Worm (Caenorhabditis elegans) whole organism, young adult: ENCODE results near the gene M04C3.5.

Source experiments
- B0261.1 ChIP-seq: sonication (generic microtip); optimal IDR thresholded peaks from 2 replicates; lab custom pipeline; 2016; ENCODE audit warnings: mild to moderate bottlenecking, missing genetic modification characterization, moderate library complexity, missing compliant biosample characterization
- B0336.3 ChIP-seq: fragments of 200-800 bp; sonication (Bioruptor generic); IDR thresholded peaks from 2 replicates; pipeline ENCODE4 v1.3.6; 2022; ENCODE audit warnings: missing genetic modification characterization, missing compliant biosample characterization
- C17E4.6 ChIP-seq: fragments of 200-800 bp; sonication (Bioruptor generic); IDR thresholded peaks from 2 replicates; pipeline ENCODE4 v1.3.6; 2022; ENCODE audit warnings: missing genetic modification reagents, missing genetic modification characterization, missing compliant biosample characterization
- F10E7.11 ChIP-seq: sonication (generic microtip); optimal IDR thresholded peaks from 2 replicates; lab custom pipeline; 2017; ENCODE audit warnings: mild to moderate bottlenecking, missing genetic modification characterization, moderate library complexity, missing compliant biosample characterization
- F23B12.7 ChIP-seq: sonication (generic microtip); optimal IDR thresholded peaks from 2 replicates; lab custom pipeline; 2017; ENCODE audit warnings: missing genetic modification characterization, mild to moderate bottlenecking, missing compliant biosample characterization, antibody characterized with exemption, moderate library complexity; ENCODE audit not compliant: insufficient read depth
- F52B5.7 ChIP-seq: sonication (generic microtip); optimal IDR thresholded peaks from 2 replicates; lab custom pipeline; 2016; ENCODE audit warnings: mild to moderate bottlenecking, missing genetic modification characterization, missing compliant biosample characterization
- T07F8.4 ChIP-seq: sonication (generic microtip); optimal IDR thresholded peaks from 2 replicates; lab custom pipeline; 2016; ENCODE audit warnings: mild to moderate bottlenecking, missing genetic modification characterization, moderate library complexity, missing compliant biosample characterization
- T26A5.8 ChIP-seq: sonication (generic microtip); optimal IDR thresholded peaks from 2 replicates; lab custom pipeline; 2016; ENCODE audit warnings: missing genetic modification characterization, missing compliant biosample characterization
- Y53G8AR.9 ChIP-seq: fragments of 200-800 bp; sonication (Bioruptor generic); conservative IDR thresholded peaks from 2 replicates; pipeline ENCODE4 v1.3.6; 2022; ENCODE audit warnings: missing genetic modification reagents, missing genetic modification characterization, missing compliant biosample characterization
- Y95B8A.8 ChIP-seq: fragments of 200-800 bp; sonication (Bioruptor generic); IDR thresholded peaks from 2 replicates; pipeline ENCODE4 v1.3.6; 2022; ENCODE audit warnings: missing genetic modification reagents, missing genetic modification characterization, missing compliant biosample characterization
- ZK185.1 ChIP-seq: sonication (generic microtip); optimal IDR thresholded peaks from 2 replicates; lab custom pipeline; 2016; ENCODE audit warnings: mild to moderate bottlenecking, missing genetic modification characterization, missing compliant biosample characterization; ENCODE audit not compliant: poor library complexity, severe bottlenecking
- aptf-3 ChIP-seq: fragments of 200-800 bp; sonication (Bioruptor generic); IDR thresholded peaks from 2 replicates; pipeline ENCODE4 v1.3.6; 2022; ENCODE audit warnings: missing genetic modification characterization, missing compliant biosample characterization
- atf-7 ChIP-seq: sonication (generic microtip); optimal IDR thresholded peaks from 2 replicates; lab custom pipeline; 2017; ENCODE audit warnings: mild to moderate bottlenecking, missing genetic modification characterization, missing compliant biosample characterization
- attf-6 ChIP-seq: fragments of 200-800 bp; sonication (Bioruptor generic); IDR thresholded peaks from 2 replicates; pipeline ENCODE4 v1.3.6; 2022; ENCODE audit warnings: missing genetic modification reagents, missing genetic modification characterization, missing compliant biosample characterization
- bed-2 ChIP-seq: fragments of 200-800 bp; sonication (Bioruptor generic); IDR thresholded peaks from 2 replicates; pipeline ENCODE4 v1.3.6; 2022; ENCODE audit warnings: missing genetic modification reagents, missing genetic modification characterization, missing compliant biosample characterization
- ceh-40 ChIP-seq: fragments of 200-800 bp; sonication (Bioruptor generic); IDR thresholded peaks from 2 replicates; pipeline ENCODE4 v1.3.6; 2022; ENCODE audit warnings: missing genetic modification characterization, missing compliant biosample characterization
- chd-7 ChIP-seq: sonication (generic microtip); optimal IDR thresholded peaks from 2 replicates; lab custom pipeline; 2016; ENCODE audit warnings: mild to moderate bottlenecking, missing genetic modification characterization, moderate library complexity, missing compliant biosample characterization
- dpff-1 ChIP-seq: sonication (generic microtip); optimal IDR thresholded peaks from 2 replicates; lab custom pipeline; 2017; ENCODE audit warnings: mild to moderate bottlenecking, missing genetic modification characterization, missing compliant biosample characterization
- egrh-3 ChIP-seq: fragments of 200-800 bp; sonication (Bioruptor generic); IDR thresholded peaks from 2 replicates; pipeline ENCODE4 v1.3.6; 2022; ENCODE audit warnings: missing genetic modification reagents, missing genetic modification characterization, missing compliant biosample characterization
- ets-4 ChIP-seq: fragments of 200-800 bp; sonication (Bioruptor generic); optimal IDR thresholded peaks from 2 replicates; lab custom pipeline; 2018; ENCODE audit warnings: mild to moderate bottlenecking, missing genetic modification characterization, missing compliant biosample characterization
- hlh-12 ChIP-seq: sonication (generic microtip); optimal IDR thresholded peaks from 2 replicates; lab custom pipeline; 2016; ENCODE audit warnings: missing genetic modification characterization, missing compliant biosample characterization
- hmg-1.2 ChIP-seq: fragments of 200-800 bp; sonication (Bioruptor generic); IDR thresholded peaks from 2 replicates; pipeline ENCODE4 v1.3.6; 2022; ENCODE audit warnings: missing genetic modification reagents, missing genetic modification characterization, missing compliant biosample characterization
- hmg-20 ChIP-seq: fragments of 200-800 bp; sonication (Bioruptor generic); IDR thresholded peaks from 2 replicates; pipeline ENCODE4 v1.3.6; 2022; ENCODE audit warnings: missing genetic modification reagents, missing genetic modification characterization, missing compliant biosample characterization
- hsf-1 ChIP-seq: fragments of 200-800 bp; sonication (Bioruptor generic); IDR thresholded peaks from 2 replicates; pipeline ENCODE4 v1.3.6; 2022; ENCODE audit warnings: missing genetic modification reagents, missing genetic modification characterization, missing compliant biosample characterization
- let-607 ChIP-seq, 2 experiments: fragments of 200-800 bp in 1 of 2; sonication (Bioruptor generic) in 1 of 2; sonication (generic microtip) in 1 of 2; optimal IDR thresholded peaks; 2 replicates each; lab custom pipeline; 2016 to 2018; ENCODE audit warnings: mild to moderate bottlenecking in 2 of 2, missing compliant biosample characterization in 2 of 2, missing genetic modification characterization in 2 of 2, moderate library complexity in 2 of 2, missing genotype in 1 of 2
- lin-26 ChIP-seq: fragments of 200-800 bp; sonication (Bioruptor generic); IDR thresholded peaks from 2 replicates; pipeline ENCODE4 v1.3.6; 2022; ENCODE audit warnings: missing genetic modification reagents, missing genetic modification characterization, missing compliant biosample characterization
- madf-10 ChIP-seq: sonication (generic microtip); optimal IDR thresholded peaks from 2 replicates; lab custom pipeline; 2016; ENCODE audit warnings: mild to moderate bottlenecking, missing genetic modification characterization, missing compliant biosample characterization
- mes-4 ChIP-seq: sonication (generic microtip); optimal IDR thresholded peaks from 2 replicates; lab custom pipeline; 2016; ENCODE audit warnings: missing genotype, missing genetic modification characterization, missing compliant biosample characterization
- mxl-1 ChIP-seq: sonication (generic microtip); optimal IDR thresholded peaks from 2 replicates; lab custom pipeline; 2016; ENCODE audit warnings: missing genetic modification characterization, missing compliant biosample characterization
- nfya-2 ChIP-seq: fragments of 200-800 bp; sonication (Bioruptor generic); IDR thresholded peaks from 2 replicates; pipeline ENCODE4 v1.3.6; 2022; ENCODE audit warnings: missing genetic modification reagents, missing genetic modification characterization, missing compliant biosample characterization
- nhr-179 ChIP-seq: sonication (generic microtip); optimal IDR thresholded peaks from 2 replicates; lab custom pipeline; 2016; ENCODE audit warnings: mild to moderate bottlenecking, missing genetic modification characterization, missing compliant biosample characterization
- pbrm-1 ChIP-seq: fragments of 200-800 bp; sonication (Bioruptor generic); IDR thresholded peaks from 2 replicates; pipeline ENCODE4 v1.3.6; 2022; ENCODE audit warnings: missing genetic modification reagents, missing genetic modification characterization, missing compliant biosample characterization
- rpc-1 ChIP-seq, 2 experiments: fragments of 150-350 bp in 1 of 2; sonication (generic microtip) in 1 of 2; optimal IDR thresholded peaks; 2 replicates each; lab custom pipeline; 2014 to 2018; ENCODE audit warnings: missing biosample characterization in 1 of 2, missing genetic modification characterization in 1 of 2, missing genetic modification reagents in 1 of 2, missing genotype in 1 of 2
- snpc-1.3 ChIP-seq: sonication (generic microtip); optimal IDR thresholded peaks from 2 replicates; lab custom pipeline; 2017; ENCODE audit warnings: missing genetic modification characterization, mild to moderate bottlenecking, missing compliant biosample characterization, antibody characterized with exemption, moderate library complexity, missing genotype, missing genetic modification reagents; ENCODE audit not compliant: insufficient read depth
- snpc-3.4 ChIP-seq: sonication (generic microtip); optimal IDR thresholded peaks from 2 replicates; lab custom pipeline; 2017; ENCODE audit warnings: missing genetic modification characterization, mild to moderate bottlenecking, missing compliant biosample characterization, antibody characterized with exemption, moderate library complexity, missing genotype, missing genetic modification reagents
- tbp1 ChIP-seq: fragments of 200-800 bp; sonication (Bioruptor generic); optimal IDR thresholded peaks from 2 replicates; lab custom pipeline; 2018; ENCODE audit warnings: mild to moderate bottlenecking, missing genetic modification characterization, missing compliant biosample characterization
- zfh-2 ChIP-seq: fragments of 200-800 bp; sonication (Bioruptor generic); conservative IDR thresholded peaks from 2 replicates; pipeline ENCODE4 v1.3.6; 2022; ENCODE audit warnings: missing genetic modification reagents, missing genetic modification characterization, missing compliant biosample characterization
- ztf-25 ChIP-seq: fragments of 200-800 bp; sonication (Bioruptor generic); IDR thresholded peaks from 2 replicates; pipeline ENCODE4 v1.3.6; 2022; ENCODE audit warnings: missing genetic modification reagents, missing genetic modification characterization, missing compliant biosample characterization
- ztf-6 ChIP-seq: fragments of 200-800 bp; sonication (Bioruptor generic); IDR thresholded peaks from 2 replicates; pipeline ENCODE4 v1.3.6; 2022; ENCODE audit warnings: missing genetic modification reagents, missing genetic modification characterization, missing compliant biosample characterization

Gene M04C3.5

DNA sequence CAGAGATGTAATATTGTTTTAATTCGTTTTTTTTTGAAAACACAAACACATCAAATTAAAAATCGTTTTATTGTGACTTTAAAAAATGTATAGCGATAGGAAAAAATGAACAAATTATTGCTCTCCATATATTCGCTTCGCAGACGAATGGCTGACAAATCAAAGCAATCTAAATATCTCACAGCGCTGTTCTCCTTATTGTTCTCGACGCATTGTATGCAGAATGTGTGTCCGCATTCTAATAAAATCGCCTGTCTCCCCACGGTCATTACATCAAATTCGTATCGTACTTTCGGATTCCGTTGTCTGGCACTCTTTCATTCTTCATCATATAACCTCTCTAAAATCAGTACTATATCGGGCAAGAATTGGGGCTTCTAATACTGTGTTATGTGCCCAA, 28.3 kb downstream of the M04C3.5 start, which contains the start of gene Y43F8B.9:
Y43F8B.9 (plus strand) TSS at position 301 of the 400 bp plus-strand sequence.
- TF ChIP-seq C17E4.6 (GFP tag; lab: Robert Waterston, UW) (no peak), F52B5.7 (tag; lab: Kevin White, UChicago) (no peak), mes-4 (no peak), T26A5.8 (tag; lab: Kevin White, UChicago) (no peak), ZK185.1 (tag; lab: Kevin White, UChicago) (no peak)

DNA sequence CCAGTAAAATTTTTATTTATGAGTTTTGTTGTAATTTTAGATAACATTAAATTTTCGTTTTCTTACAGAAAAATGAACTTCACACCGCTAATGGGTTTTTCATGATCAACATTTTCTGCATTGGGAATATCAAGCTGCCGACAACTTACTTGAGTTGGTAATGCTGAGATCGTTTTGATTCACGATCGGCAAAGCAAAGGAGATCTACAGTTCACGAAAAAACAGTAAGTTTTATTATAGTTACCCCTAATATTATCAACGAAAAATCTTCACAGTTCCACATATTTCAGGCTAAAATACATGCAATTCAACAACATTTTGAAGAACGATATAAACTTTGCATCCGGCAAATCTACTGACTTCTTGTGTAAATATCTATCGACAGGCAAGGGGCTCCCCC, 33.0 kb downstream of the M04C3.5 start, which contains the start of gene Y43F8B.22:
Y43F8B.22 (plus strand) TSS at position 301 of the 400 bp plus-strand sequence.
- no peak for TF ChIP-seq Y95B8A.8 (GFP tag; lab: Robert Waterston, UW)
- TF ChIP-seq Y53G8AR.9 (GFP tag; lab: Robert Waterston, UW), result no peak
- no peak for TF ChIP-seq ets-4 (GFP tag; lab: Kevin White, UChicago)
- no peak for TF ChIP-seq hlh-12 (tag; lab: Kevin White, UChicago)
- TF ChIP-seq dpff-1 (tag; lab: Kevin White, UChicago), result no peak
- no peak for TF ChIP-seq pbrm-1 (GFP tag; lab: Robert Waterston, UW)
- TF ChIP-seq T07F8.4, result no peak
- TF ChIP-seq F10E7.11 (tag; lab: Kevin White, UChicago), result no peak
- no peak for TF ChIP-seq hmg-20
- no peak for TF ChIP-seq egrh-3

DNA sequence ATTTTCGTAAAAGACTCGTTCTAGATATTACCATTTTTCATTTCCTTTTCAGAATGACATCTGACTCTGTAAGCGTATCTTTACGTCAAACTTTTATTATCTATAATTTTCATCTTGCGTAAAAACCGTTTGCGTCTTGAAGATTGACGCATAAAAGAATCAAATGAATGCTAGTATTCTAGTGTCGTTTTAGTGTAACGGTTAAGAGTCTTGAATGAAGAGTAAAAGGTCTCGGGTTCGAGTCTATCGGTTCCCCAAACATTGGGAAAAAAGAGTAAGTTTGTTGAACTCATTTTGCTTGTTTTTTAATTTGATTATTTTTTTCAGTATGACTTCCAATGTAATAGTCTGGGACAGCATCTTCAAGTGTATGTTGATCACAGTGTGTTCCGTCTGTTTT, 35.0 kb downstream of the M04C3.5 start, which contains the start of gene Y43F8B.17:
Y43F8B.17 (plus strand) TSS at position 215 of the 400 bp plus-strand sequence.
- no peak for TF ChIP-seq aptf-3 (GFP tag; lab: Robert Waterston, UW)
- peak; percentile 62 for TF ChIP-seq B0261.1
- no peak for TF ChIP-seq mxl-1 (tag; lab: Kevin White, UChicago)
- peak; percentile 51 for TF ChIP-seq rpc-1 (optimal IDR thresholded peaks at IDR 0.05; lab: Kevin White, UChicago)
- peak; percentile 71 for TF ChIP-seq rpc-1 (tag; optimal IDR thresholded peaks at IDR 0.05; lab: Kevin White, UChicago)
- no peak for TF ChIP-seq snpc-3.4 (tag; lab: Kevin White, UChicago)
- no peak for TF ChIP-seq nhr-179 (tag; lab: Kevin White, UChicago)
- TF ChIP-seq atf-7, result no peak
- TF ChIP-seq hmg-20, result no peak
- peak; percentile 84 for TF ChIP-seq tbp1 (GFP tag; lab: Kevin White, UChicago)
- no peak for TF ChIP-seq F23B12.7
- TF ChIP-seq mes-4, result no peak
- TF ChIP-seq, all 124 proteins: peak for 3

DNA sequence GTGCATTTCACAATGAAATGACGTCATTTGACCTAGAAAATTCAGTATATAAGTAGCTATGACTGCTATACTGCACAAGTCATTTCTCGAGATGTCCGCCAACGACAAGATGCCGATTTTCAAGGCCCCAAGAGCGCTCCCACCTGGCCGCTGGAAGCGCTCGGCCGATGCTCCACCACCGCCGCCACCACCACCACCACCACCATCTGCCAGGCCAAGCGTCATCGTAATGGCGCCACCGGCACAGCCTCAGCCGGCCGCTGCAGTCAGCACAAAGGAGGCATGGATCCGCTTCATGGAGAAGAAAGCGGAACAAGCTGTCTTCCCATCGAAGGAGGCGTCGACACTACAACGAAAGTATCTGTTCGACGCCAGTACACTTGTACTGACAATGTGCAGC, 35.7 kb downstream of the M04C3.5 start, which contains the start of gene Y43F8B.28:
Y43F8B.28 (plus strand) TSS at position 59 of the 400 bp plus-strand sequence.
- TF ChIP-seq ztf-25 (GFP tag; lab: Robert Waterston, UW), result no peak
- no peak for TF ChIP-seq snpc-1.3 (tag; lab: Kevin White, UChicago)
- no peak for TF ChIP-seq ceh-40 (GFP tag; lab: Robert Waterston, UW)
- TF ChIP-seq egrh-3, result peak; percentile 88
- TF ChIP-seq lin-26 (GFP tag; lab: Robert Waterston, UW), result 0 out of 2 replicates have a peak, but pooled peaks have one; percentile 10
- peak; percentile 87 for TF ChIP-seq zfh-2 (GFP tag; lab: Robert Waterston, UW)
- TF ChIP-seq bed-2 (GFP tag; lab: Robert Waterston, UW), result no peak

DNA sequence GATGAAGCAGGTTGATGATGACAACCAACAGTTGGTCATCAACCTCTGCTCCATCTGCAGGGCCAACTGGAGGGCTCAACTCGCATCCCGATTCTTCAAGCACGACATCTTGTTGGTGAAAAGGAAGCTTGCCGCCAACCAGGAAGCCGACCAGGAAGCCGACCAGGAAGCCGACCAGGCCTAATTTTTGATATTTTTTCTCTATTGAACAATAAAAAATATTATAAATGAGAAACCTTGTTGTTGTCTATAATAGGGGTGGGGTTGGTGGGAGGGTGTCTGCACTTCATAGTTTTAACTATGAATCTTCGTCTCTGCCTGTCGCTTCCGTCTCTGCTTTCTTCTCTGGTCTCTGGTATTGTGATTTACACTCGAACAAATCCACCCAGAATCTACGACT, 36.2 kb downstream of the M04C3.5 start, which contains the start of gene Y43F8B.18:
Y43F8B.18 (plus strand) TSS at position 301 of the 400 bp plus-strand sequence.
- TF ChIP-seq hmg-1.2 (GFP tag; lab: Robert Waterston, UW), result no peak
- TF ChIP-seq hsf-1 (GFP tag; lab: Robert Waterston, UW), result no peak
- TF ChIP-seq nfya-2 (GFP tag; lab: Robert Waterston, UW), result no peak
- no peak for TF ChIP-seq lin-26 (GFP tag; lab: Robert Waterston, UW)
- TF ChIP-seq madf-10 (tag; lab: Kevin White, UChicago), result no peak
- TF ChIP-seq chd-7 (tag; lab: Kevin White, UChicago), result no peak
- TF ChIP-seq let-607 (tag; optimal IDR thresholded peaks at IDR 0.05; lab: Kevin White, UChicago), result no peak
- no peak for TF ChIP-seq ztf-6 (GFP tag; lab: Robert Waterston, UW)
- no peak for TF ChIP-seq B0336.3 (GFP tag; lab: Robert Waterston, UW)
- TF ChIP-seq C17E4.6 (GFP tag; lab: Robert Waterston, UW), result no peak
- no peak for TF ChIP-seq attf-6 (GFP tag; lab: Robert Waterston, UW)
